Fruit fly (Drosophila melanogaster) whole organism, embryonic: ENCODE data around the gene CG6168.

Experiments used
- Adf1 ChIP-seq: fragments of 200-800 bp; sonication (Bioruptor generic); IDR thresholded peaks from 2 replicates; pipeline ENCODE4 v1.3.6; 2022; ENCODE audit warnings: missing biosample characterization, missing genetic modification characterization
- CG10462 ChIP-seq: fragments of 200-800 bp; sonication (Bioruptor generic); optimal IDR thresholded peaks from 2 replicates; lab custom pipeline; 2016; ENCODE audit warnings: missing biosample characterization, missing genetic modification characterization
- CG10654 ChIP-seq: fragments of 200-800 bp; sonication (Bioruptor generic); optimal IDR thresholded peaks from 2 replicates; lab custom pipeline; 2016; ENCODE audit warnings: missing biosample characterization, missing genetic modification characterization
- CG11696 ChIP-seq: fragments of 200-800 bp; sonication (Bioruptor generic); IDR thresholded peaks from 2 replicates; pipeline ENCODE4 v1.3.6; 2022; ENCODE audit warnings: missing biosample characterization, missing genetic modification characterization
- CG12769 ChIP-seq: fragments of 200-800 bp; sonication (Bioruptor generic); optimal IDR thresholded peaks from 2 replicates; lab custom pipeline; 2019; ENCODE audit warnings: missing biosample characterization, mild to moderate bottlenecking, missing genetic modification characterization, moderate library complexity
- CG13624 ChIP-seq: fragments of 200-800 bp; sonication (Bioruptor generic); optimal IDR thresholded peaks from 2 replicates; lab custom pipeline; 2016; ENCODE audit warnings: missing biosample characterization, missing genetic modification characterization
- CG15269 ChIP-seq: fragments of 200-800 bp; sonication (Bioruptor generic); optimal IDR thresholded peaks from 2 replicates; lab custom pipeline; 2018; ENCODE audit warnings: missing biosample characterization, mild to moderate bottlenecking, missing genetic modification characterization, moderate library complexity
- CG15696 ChIP-seq: fragments of 200-800 bp; sonication (Bioruptor generic); optimal IDR thresholded peaks from 2 replicates; lab custom pipeline; 2019; ENCODE audit warnings: missing biosample characterization, mild to moderate bottlenecking, missing genetic modification characterization, moderate library complexity
- CG16815 ChIP-seq: fragments of 200-800 bp; sonication (Bioruptor generic); optimal IDR thresholded peaks from 3 replicates; lab custom pipeline; 2017; ENCODE audit warnings: missing biosample characterization, mild to moderate bottlenecking, missing genetic modification characterization
- CG17328 ChIP-seq: fragments of 200-800 bp; sonication (Bioruptor generic); IDR thresholded peaks from 2 replicates; pipeline ENCODE4 v1.3.6; 2022; ENCODE audit warnings: missing biosample characterization, missing genetic modification characterization
- CG17361 ChIP-seq: fragments of 200-800 bp; sonication (Bioruptor generic); IDR thresholded peaks from 3 replicates; pipeline ENCODE4 v1.3.6; 2022; ENCODE audit warnings: missing biosample characterization, missing genetic modification characterization
- CG1832 ChIP-seq: fragments of 200-800 bp; sonication (Bioruptor generic); optimal IDR thresholded peaks from 2 replicates; lab custom pipeline; 2017; ENCODE audit warnings: missing biosample characterization, mild to moderate bottlenecking, missing genetic modification characterization, inconsistent platforms
- CG18764 ChIP-seq: fragments of 200-800 bp; sonication (Bioruptor generic); optimal IDR thresholded peaks from 3 replicates; lab custom pipeline; 2016; ENCODE audit warnings: missing biosample characterization, missing genetic modification characterization
- CG2202 ChIP-seq: fragments of 200-800 bp; sonication (Bioruptor generic); optimal IDR thresholded peaks from 2 replicates; lab custom pipeline; 2018; ENCODE audit warnings: missing biosample characterization, mild to moderate bottlenecking, missing genetic modification characterization
- CG2712 ChIP-seq: fragments of 200-800 bp; optimal IDR thresholded peaks from 3 replicates; lab custom pipeline; 2019; ENCODE audit warnings: missing biosample characterization, mild to moderate bottlenecking, missing genetic modification characterization, moderate library complexity
- CG31388 ChIP-seq: fragments of 200-800 bp; sonication (Bioruptor generic); optimal IDR thresholded peaks from 2 replicates; lab custom pipeline; 2016; ENCODE audit warnings: missing biosample characterization, missing genetic modification characterization
- CG31441 ChIP-seq: fragments of 200-800 bp; sonication (Bioruptor generic); IDR thresholded peaks from 2 replicates; pipeline ENCODE4 v1.3.6; 2022; ENCODE audit warnings: missing biosample characterization, missing genetic modification characterization
- CG32767 ChIP-seq: fragments of 200-800 bp; sonication (Bioruptor generic); IDR thresholded peaks from 2 replicates; pipeline ENCODE4 v1.3.6; 2022; ENCODE audit warnings: missing biosample characterization, missing genetic modification characterization
- CG3281 ChIP-seq: fragments of 200-800 bp; sonication (Bioruptor generic); optimal IDR thresholded peaks from 3 replicates; lab custom pipeline; 2017; ENCODE audit warnings: missing biosample characterization, mild to moderate bottlenecking, missing genetic modification characterization
- CG33557 ChIP-seq: fragments of 200-800 bp; sonication (Bioruptor generic); optimal IDR thresholded peaks from 2 replicates; lab custom pipeline; 2019; ENCODE audit warnings: missing biosample characterization, mild to moderate bottlenecking, missing genetic modification characterization, moderate library complexity
- CG6175 ChIP-seq: fragments of 200-800 bp; sonication (Bioruptor generic); IDR thresholded peaks from 3 replicates; pipeline ENCODE4 v1.3.6; 2022; ENCODE audit warnings: missing biosample characterization, missing genetic modification characterization
- CG7745 ChIP-seq: fragments of 200-800 bp; sonication (Bioruptor generic); optimal IDR thresholded peaks from 2 replicates; lab custom pipeline; 2018; ENCODE audit warnings: missing biosample characterization, mild to moderate bottlenecking, missing genetic modification characterization, moderate library complexity
- CG8281 ChIP-seq: fragments of 200-800 bp; sonication (Bioruptor generic); optimal IDR thresholded peaks from 2 replicates; lab custom pipeline; 2018; ENCODE audit warnings: missing biosample characterization, mild to moderate bottlenecking, missing genetic modification characterization, moderate library complexity
- CG8478 ChIP-seq: fragments of >200 bp; optimal IDR thresholded peaks from 2 replicates; lab custom pipeline; 2018
- CG8765 ChIP-seq: fragments of 200-800 bp; sonication (Bioruptor generic); IDR thresholded peaks from 2 replicates; pipeline ENCODE4 v1.3.6; 2022; ENCODE audit warnings: missing biosample characterization, missing genetic modification characterization
- CG9876 ChIP-seq: fragments of 200-800 bp; sonication (Bioruptor generic); optimal IDR thresholded peaks from 2 replicates; lab custom pipeline; 2016; ENCODE audit warnings: missing biosample characterization, missing genetic modification characterization
- CG9932 ChIP-seq: fragments of 200-800 bp; sonication (Bioruptor generic); IDR thresholded peaks from 2 replicates; pipeline ENCODE4 v1.3.6; 2022; ENCODE audit warnings: missing biosample characterization, missing genetic modification characterization
- CoRest ChIP-seq: fragments of 200-800 bp; sonication (Bioruptor generic); optimal IDR thresholded peaks from 3 replicates; lab custom pipeline; 2018; ENCODE audit warnings: missing biosample characterization, mild to moderate bottlenecking, missing genetic modification characterization, moderate library complexity
- Drgx ChIP-seq: fragments of 200-800 bp; sonication (Bioruptor generic); IDR thresholded peaks from 2 replicates; pipeline ENCODE4 v1.3.6; 2022; ENCODE audit warnings: missing biosample characterization, missing genetic modification characterization
- Eip74EF ChIP-seq, 2 experiments: fragments of 200-800 bp in 1 of 2; fragments of >200 bp in 1 of 2; sonication (Bioruptor generic) in 1 of 2; optimal IDR thresholded peaks; 2 replicates each; lab custom pipeline; 2017 to 2019; ENCODE audit warnings: missing biosample characterization in 2 of 2, missing genetic modification characterization in 2 of 2, mild to moderate bottlenecking in 1 of 2, moderate library complexity in 1 of 2
- HmgD ChIP-seq: fragments of 200-800 bp; sonication (Bioruptor generic); optimal IDR thresholded peaks from 3 replicates; lab custom pipeline; 2016; ENCODE audit warnings: missing biosample characterization, missing genetic modification characterization
- Mrtf ChIP-seq: fragments of 200-800 bp; sonication (Bioruptor generic); IDR thresholded peaks from 3 replicates; pipeline ENCODE4 v1.3.6; 2022; ENCODE audit warnings: missing biosample characterization, missing genetic modification characterization
- Myb ChIP-seq: fragments of 200-800 bp; sonication (Bioruptor generic); optimal IDR thresholded peaks from 2 replicates; lab custom pipeline; 2016; ENCODE audit warnings: missing biosample characterization, missing genetic modification characterization
- Ssrp ChIP-seq: fragments of 200-800 bp; sonication (Bioruptor generic); optimal IDR thresholded peaks from 2 replicates; lab custom pipeline; 2018; ENCODE audit warnings: missing biosample characterization, mild to moderate bottlenecking, missing genetic modification characterization, moderate library complexity
- ab ChIP-seq: fragments of 200-800 bp; sonication (Bioruptor generic); optimal IDR thresholded peaks from 2 replicates; lab custom pipeline; 2016; ENCODE audit warnings: missing biosample characterization, missing genetic modification characterization
- al ChIP-seq: fragments of 200-800 bp; sonication (Bioruptor generic); IDR thresholded peaks from 2 replicates; pipeline ENCODE4 v1.3.6; 2022; ENCODE audit warnings: missing biosample characterization, missing genetic modification characterization
- ato ChIP-seq: fragments of 200-800 bp; sonication (Bioruptor generic); IDR thresholded peaks from 2 replicates; pipeline ENCODE4 v1.3.6; 2022; ENCODE audit warnings: missing biosample characterization, missing genetic modification characterization; ENCODE audit not compliant: partially characterized antibody
- bbx ChIP-seq: fragments of 200-800 bp; sonication (Bioruptor generic); IDR thresholded peaks from 2 replicates; pipeline ENCODE4 v1.3.6; 2022; ENCODE audit warnings: missing biosample characterization, missing genetic modification characterization; ENCODE audit not compliant: partially characterized antibody
- btn ChIP-seq: fragments of 200-800 bp; sonication (Bioruptor generic); optimal IDR thresholded peaks from 2 replicates; lab custom pipeline; 2016; ENCODE audit warnings: missing biosample characterization, missing genetic modification characterization
- croc ChIP-seq: fragments of 200-800 bp; sonication (Bioruptor generic); conservative IDR thresholded peaks from 3 replicates; pipeline ENCODE4 v1.3.6; 2022; ENCODE audit warnings: missing biosample characterization, missing genetic modification characterization
- crol ChIP-seq: fragments of 200-800 bp; sonication (Bioruptor generic); IDR thresholded peaks from 2 replicates; pipeline ENCODE4 v1.3.6; 2022; ENCODE audit warnings: missing biosample characterization, missing genetic modification characterization
- ftz-f1 ChIP-seq: fragments of 200-800 bp; sonication (Bioruptor generic); optimal IDR thresholded peaks from 2 replicates; lab custom pipeline; 2016; ENCODE audit warnings: missing biosample characterization, missing genetic modification characterization
- inv ChIP-seq: fragments of 200-800 bp; sonication (Bioruptor generic); IDR thresholded peaks from 2 replicates; pipeline ENCODE4 v1.3.6; 2022; ENCODE audit warnings: missing biosample characterization, missing genetic modification characterization; ENCODE audit not compliant: partially characterized antibody
- lilli ChIP-seq: fragments of 200-800 bp; sonication (Bioruptor generic); optimal IDR thresholded peaks from 3 replicates; lab custom pipeline; 2016; ENCODE audit warnings: missing biosample characterization, missing genetic modification characterization
- maf-S ChIP-seq: fragments of 200-800 bp; sonication (Bioruptor generic); optimal IDR thresholded peaks from 2 replicates; lab custom pipeline; 2016; ENCODE audit warnings: missing biosample characterization, missing genetic modification characterization
- phol ChIP-seq: fragments of 200-800 bp; sonication (Bioruptor generic); optimal IDR thresholded peaks from 3 replicates; lab custom pipeline; 2018; ENCODE audit warnings: missing biosample characterization, mild to moderate bottlenecking, missing genetic modification characterization, moderate library complexity
- sens ChIP-seq: fragments of 200-800 bp; sonication (Bioruptor generic); peaks from one replicate; lab custom pipeline; 2016; ENCODE audit warnings: missing biosample characterization, missing genetic modification characterization
- sna ChIP-seq: fragments of 200-800 bp; sonication (Bioruptor generic); IDR thresholded peaks from 2 replicates; pipeline ENCODE4 v1.3.6; 2022; ENCODE audit warnings: missing biosample characterization, missing genetic modification characterization; ENCODE audit not compliant: partially characterized antibody
- tin ChIP-seq: fragments of 200-800 bp; sonication (Bioruptor generic); optimal IDR thresholded peaks from 3 replicates; lab custom pipeline; 2016; ENCODE audit warnings: missing biosample characterization, missing genetic modification characterization
- zfh2 ChIP-seq: fragments of 200-800 bp; sonication (Bioruptor generic); optimal IDR thresholded peaks from 2 replicates; lab custom pipeline; 2016; ENCODE audit warnings: missing biosample characterization, missing genetic modification characterization

Gene CG6168

DNA sequence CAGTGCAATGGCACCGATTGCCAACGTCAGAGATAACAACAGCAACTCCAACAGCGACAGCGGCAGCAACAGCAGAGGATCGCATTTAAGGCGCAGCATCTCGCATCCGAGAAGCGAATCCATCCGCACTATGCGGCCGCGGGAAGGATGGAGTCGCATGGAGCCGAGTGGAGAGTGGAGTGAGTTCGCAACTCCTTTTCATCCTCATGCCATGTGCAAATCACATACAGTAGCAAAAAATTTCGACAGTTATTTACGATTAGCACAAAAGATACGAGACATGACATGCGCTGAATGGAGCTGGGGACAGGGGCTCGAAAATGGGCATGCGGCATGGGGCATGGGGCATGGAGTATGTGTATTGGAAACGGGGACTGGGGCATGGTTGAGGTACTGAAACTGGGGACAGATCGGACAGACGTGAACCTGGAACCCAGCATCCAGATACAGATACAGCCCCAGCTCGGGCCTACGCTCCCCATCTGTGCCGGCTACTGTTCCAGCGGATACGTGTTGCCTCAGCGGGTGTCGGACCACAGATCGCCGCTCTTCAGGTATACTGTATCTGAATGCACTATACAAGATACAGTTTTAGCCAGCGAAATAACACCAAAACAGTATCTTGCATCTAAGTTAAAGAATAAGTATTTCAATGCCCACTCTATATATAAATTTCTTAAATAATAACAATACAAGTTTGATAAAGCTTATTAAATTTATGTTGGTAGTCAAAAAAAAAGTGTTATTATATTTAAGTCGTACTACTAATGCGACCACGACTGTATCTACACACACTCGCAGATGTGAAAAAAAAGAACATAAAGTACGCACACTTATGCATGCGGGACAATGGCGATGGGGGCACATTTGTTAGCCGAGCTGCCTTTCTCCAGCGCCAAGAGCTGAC is 48.5 kb upstream of the CG6168 start (continued):
- TF ChIP-seq CG7745 (tag; lab: Kevin White, UChicago) (no peak), phol (tag; lab: Kevin White, UChicago) (peak; percentile 78), CoRest (tag; lab: Kevin White, UChicago) (no peak), CG8765 (GFP tag; lab: Robert Waterston, UW) (no peak), lilli (GFP tag; lab: Kevin White, UChicago) (no peak), CG10654 (GFP tag; lab: Kevin White, UChicago) (no peak), inv (GFP tag; lab: Robert Waterston, UW) (no peak), ab (GFP tag; lab: Kevin White, UChicago) (no peak), Mrtf (GFP tag; lab: Robert Waterston, UW) (no peak), ato (GFP tag; lab: Robert Waterston, UW) (no peak), ftz-f1 (GFP tag; lab: Kevin White, UChicago) (no peak), CG12769 (tag; lab: Kevin White, UChicago) (no peak), CG10462 (GFP tag; lab: Kevin White, UChicago) (no peak), btn (GFP tag; lab: Kevin White, UChicago) (no peak), CG2202 (tag; lab: Kevin White, UChicago) (no peak), CG31441 (GFP tag; lab: Robert Waterston, UW) (peak; percentile 79), CG15269 (tag; lab: Kevin White, UChicago) (no peak), CG9932 (peak; percentile 25; the same call in 1 of the 2 replicates), CG8478 (lab: Kevin White, UChicago) (no peak), Eip74EF (GFP tag; optimal IDR thresholded peaks at IDR 0.05; lab: Kevin White, UChicago) (no peak), CG17328 (GFP tag; lab: Robert Waterston, UW) (no peak), CG32767 (GFP tag; lab: Robert Waterston, UW) (no peak), Ssrp (peak; percentile 5), tin (peak; percentile 25), CG15696 (tag; lab: Kevin White, UChicago) (peak; percentile 13), CG17361 (peak; percentile 68), CG9876 (GFP tag; lab: Kevin White, UChicago) (no peak), HmgD (no peak), CG18764 (GFP tag; lab: Kevin White, UChicago) (no peak), CG13624 (no peak), sna (no peak), CG2712 (tag; lab: Kevin White, UChicago) (peak; percentile 83), Myb (GFP tag; lab: Kevin White, UChicago) (no peak), bbx (no peak), sens (GFP tag; lab: Kevin White, UChicago) (no peak), maf-S (no peak), CG16815 (GFP tag; lab: Kevin White, UChicago) (no peak), crol (GFP tag; lab: Robert Waterston, UW) (no peak), zfh2 (GFP tag; lab: Kevin White, UChicago) (no peak), CG8281 (tag; lab: Kevin White, UChicago) (peak; percentile 21), CG6175 (GFP tag; lab: Robert Waterston, UW) (no peak), CG3281 (GFP tag; lab: Kevin White, UChicago) (peak; percentile 19), CG1832 (GFP tag; lab: Kevin White, UChicago) (no peak), CG11696 (GFP tag; lab: Robert Waterston, UW) (peak; percentile 89), Drgx (peak; percentile 64), CG33557 (GFP tag; lab: Kevin White, UChicago) (no peak), al (GFP tag; lab: Robert Waterston, UW) (no peak), croc (GFP tag; lab: Robert Waterston, UW) (peak; percentile 23; the same call in 1 of the 3 replicates), CG31388 (no peak), Adf1 (no peak)
